Fruit fly (Drosophila melanogaster): Measurements from ENCODE around the gene CG33494.

Gene CG33494

dm6 chr3R:25453150-25453680, 41.7 kb downstream of the CG33494 start (continued):
- TF ChIP-seq Ets65A (GFP tag) (peak; percentile 16), CG1647 (GFP tag; optimal IDR thresholded peaks at IDR 0.05) (no peak), Dll (GFP tag; IDR thresholded peaks at IDR 0.05; ENCODE audit: partially characterized antibody) (no peak), CG3838 (GFP tag; optimal IDR thresholded peaks at IDR 0.05) (peak; percentile 24), Hmx (GFP tag; optimal IDR thresholded peaks at IDR 0.05) (no peak), Scr (GFP tag; IDR thresholded peaks at IDR 0.05; ENCODE audit: partially characterized antibody) (no peak), CG16863 (GFP tag; optimal IDR thresholded peaks at IDR 0.05) (no peak), CG17829 (tag; optimal IDR thresholded peaks at IDR 0.05) (peak; percentile 39), C15 (GFP tag; IDR thresholded peaks at IDR 0.05) (no peak), tup (GFP tag; optimal IDR thresholded peaks at IDR 0.05) (no peak), dan (GFP tag; IDR thresholded peaks at IDR 0.05) (no peak), MTF-1 (GFP tag; optimal IDR thresholded peaks at IDR 0.05; ENCODE audit: borderline replicate concordance) (peak; percentile 13), CG31365 (tag; optimal IDR thresholded peaks at IDR 0.05) (no peak), CG33213 (GFP tag; optimal IDR thresholded peaks at IDR 0.05) (peak; percentile 3), ase (GFP tag; IDR thresholded peaks at IDR 0.05) (no peak), CG9727 (GFP tag; optimal IDR thresholded peaks at IDR 0.05) (peak; percentile 74), wor (GFP tag; IDR thresholded peaks at IDR 0.05) (no peak), CG16779 (GFP tag; IDR thresholded peaks at IDR 0.05) (no peak), CG8388 (GFP tag; optimal IDR thresholded peaks at IDR 0.05) (no peak), CG18262 (tag; optimal IDR thresholded peaks at IDR 0.05) (peak; percentile 73), CG17328 (GFP tag; IDR thresholded peaks at IDR 0.05) (no peak), Antp (GFP tag; optimal IDR thresholded peaks at IDR 0.05) (no peak), bowl (GFP tag; IDR thresholded peaks at IDR 0.05) (no peak), grau (tag; optimal IDR thresholded peaks at IDR 0.05) (peak; percentile 43), CG16815 (GFP tag; optimal IDR thresholded peaks at IDR 0.05) (no peak), amos (GFP tag; IDR thresholded peaks at IDR 0.05; ENCODE audit: partially characterized antibody) (no peak), Drgx (GFP tag; IDR thresholded peaks at IDR 0.05) (no peak), Rx (GFP tag; IDR thresholded peaks at IDR 0.05) (no peak), vfl (GFP tag; optimal IDR thresholded peaks at IDR 0.05) (no peak), H15 (GFP tag; IDR thresholded peaks at IDR 0.05) (no peak), CG11504 (tag; optimal IDR thresholded peaks at IDR 0.05) (peak; percentile 45), CG4424 (GFP tag; optimal IDR thresholded peaks at IDR 0.05) (no peak), CG8281 (tag; optimal IDR thresholded peaks at IDR 0.05) (no peak), en (GFP tag; optimal IDR thresholded peaks at IDR 0.05) (peak; percentile 10), zfh2 (GFP tag; optimal IDR thresholded peaks at IDR 0.05) (no peak), CG3726 (GFP tag; IDR thresholded peaks at IDR 0.05) (no peak), MESR4 (GFP tag; optimal IDR thresholded peaks at IDR 0.05) (no peak), CG9215 (GFP tag; IDR thresholded peaks at IDR 0.05) (no peak), ken (GFP tag; IDR thresholded peaks at IDR 0.05) (no peak), gsb (GFP tag; IDR thresholded peaks at IDR 0.05) (no peak), HLHmδ (GFP tag; optimal IDR thresholded peaks at IDR 0.05) (no peak), CG18599 (GFP tag; optimal IDR thresholded peaks at IDR 0.05) (peak; percentile 61), CG10462 (GFP tag; optimal IDR thresholded peaks at IDR 0.05) (no peak), CG31224 (GFP tag; IDR thresholded peaks at IDR 0.05) (no peak), lilli (GFP tag; optimal IDR thresholded peaks at IDR 0.05) (no peak), CG10654 (GFP tag; optimal IDR thresholded peaks at IDR 0.05) (no peak), Asciz (GFP tag; optimal IDR thresholded peaks at IDR 0.05) (peak; percentile 81), Six4 (GFP tag; optimal IDR thresholded peaks at IDR 0.05) (no peak), BEAF-32 (GFP tag; optimal IDR thresholded peaks at IDR 0.05) (no peak), Usf (GFP tag; optimal IDR thresholded peaks at IDR 0.05) (no peak), crp (GFP tag; optimal IDR thresholded peaks at IDR 0.05) (no peak), CG9437 (GFP tag; optimal IDR thresholded peaks at IDR 0.05) (peak; percentile 14)
